Worm (Caenorhabditis elegans) whole organism, late embryonic: ENCODE data around the gene C14H10.2.

Source experiments
- ama-1 ChIP-seq: fragments of 150-350 bp; optimal IDR thresholded peaks from 2 replicates; lab custom pipeline; 2014
- gmeb-2 ChIP-seq: sonication (generic microtip); optimal IDR thresholded peaks from 2 replicates; lab custom pipeline; 2016; ENCODE audit warnings: missing genetic modification characterization, inconsistent platforms, missing compliant biosample characterization
- pha-2 ChIP-seq: sonication (generic microtip); optimal IDR thresholded peaks from 2 replicates; lab custom pipeline; 2017; ENCODE audit warnings: mild to moderate bottlenecking, missing genetic modification characterization, missing compliant biosample characterization

DNA sequence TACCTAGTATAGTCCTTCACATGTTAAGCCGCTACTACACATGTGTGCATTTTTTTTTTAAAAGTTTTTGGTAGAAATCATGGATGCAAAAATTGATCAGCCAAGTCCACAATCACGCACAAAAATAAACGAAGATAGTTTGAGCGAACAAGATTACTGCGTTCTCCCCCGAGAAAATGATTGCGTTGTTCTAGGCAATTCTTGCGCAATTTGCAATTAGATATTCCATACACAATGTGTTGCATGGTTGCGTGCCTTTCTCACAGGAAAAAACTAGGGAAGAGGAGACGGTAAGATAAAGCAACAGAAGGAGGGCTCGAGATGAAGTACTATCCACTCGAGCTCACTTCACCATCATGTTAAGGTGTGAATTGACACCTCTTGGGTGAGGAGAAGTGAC, 46.7 kb downstream of the C14H10.2 start:
- no peak for TF ChIP-seq gmeb-2 (tag; lab: Kevin White, UChicago)
- no peak for TF ChIP-seq ama-1 (lab: Kevin White, UChicago)
- TF ChIP-seq pha-2 (tag; lab: Kevin White, UChicago): no peak
